Fruit fly (Drosophila melanogaster): ENCODE results near the gene Sugb.

The Sugb gene

DNA sequence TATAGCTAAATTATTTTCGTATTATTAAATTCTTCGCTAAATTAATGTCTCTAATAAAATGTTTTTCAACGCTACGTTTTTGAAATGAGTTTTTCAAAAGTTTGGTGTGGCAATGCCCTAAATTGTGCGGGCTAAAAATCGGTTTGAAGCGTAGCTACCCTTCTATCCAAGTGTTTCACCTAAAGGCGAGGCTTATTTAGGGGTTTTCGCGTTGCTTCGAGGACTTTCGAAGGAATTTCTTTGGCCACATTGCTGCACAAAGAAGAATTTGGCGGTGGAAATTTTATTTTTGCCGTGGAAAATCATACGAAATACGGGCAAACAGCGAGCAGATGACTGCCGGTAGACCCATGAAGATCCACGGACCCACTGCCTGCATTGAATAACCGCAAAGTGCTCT, 2.0 kb upstream of the Sugb start, which contains the start of gene TfIIEalpha (continued):
- TF ChIP-seq NC2α (GFP tag; optimal IDR thresholded peaks at IDR 0.05) = no peak
- TF ChIP-seq Gsc (GFP tag; IDR thresholded peaks at IDR 0.05) = no peak
- peak; percentile 58 for TF ChIP-seq CG9932 (GFP tag; IDR thresholded peaks at IDR 0.05)
- no peak for TF ChIP-seq C15 (GFP tag; IDR thresholded peaks at IDR 0.05)
- peak; percentile 84 for TF ChIP-seq Ets97D (GFP tag; optimal IDR thresholded peaks at IDR 0.05)
- TF ChIP-seq kay (GFP tag; optimal IDR thresholded peaks at IDR 0.05) = no peak
- no peak for TF ChIP-seq Dip2 (GFP tag; IDR thresholded peaks at IDR 0.05)
- TF ChIP-seq ssp (GFP tag; IDR thresholded peaks at IDR 0.05) = no peak
- no peak for TF ChIP-seq Taf1 (GFP tag; IDR thresholded peaks at IDR 0.05)
- TF ChIP-seq lmd (GFP tag; IDR thresholded peaks at IDR 0.05) = no peak
- TF ChIP-seq CG4328 (GFP tag; optimal IDR thresholded peaks at IDR 0.05) = no peak
- no peak for TF ChIP-seq CG10366 (GFP tag; IDR thresholded peaks at IDR 0.05)
- TF ChIP-seq CG30403 (GFP tag; optimal IDR thresholded peaks at IDR 0.05) = no peak
- TF ChIP-seq pb (GFP tag; optimal IDR thresholded peaks at IDR 0.05) = no peak
- TF ChIP-seq croc (GFP tag; conservative IDR thresholded peaks at IDR 0.05) = no peak
- no peak for TF ChIP-seq Hey (tag; optimal IDR thresholded peaks at IDR 0.05)
- peak; percentile 12 for TF ChIP-seq chn (GFP tag; optimal IDR thresholded peaks at IDR 0.05)
- TF ChIP-seq gem (tag; optimal IDR thresholded peaks at IDR 0.05) = peak; percentile 0
- no peak for TF ChIP-seq sisA (GFP tag; IDR thresholded peaks at IDR 0.05)
- TF ChIP-seq CG7963 (GFP tag; IDR thresholded peaks at IDR 0.05; ENCODE audit: partially characterized antibody) = no peak
- no peak for TF ChIP-seq CG14965 (GFP tag; optimal IDR thresholded peaks at IDR 0.05; ENCODE audit: borderline replicate concordance)
- no peak for TF ChIP-seq Hr78 (GFP tag; optimal IDR thresholded peaks at IDR 0.05)
- TF ChIP-seq prd (optimal IDR thresholded peaks at IDR 0.05) = no peak
- no peak for TF ChIP-seq prd (GFP tag; IDR thresholded peaks at IDR 0.05)
- peak; percentile 89 for TF ChIP-seq MBD-R2 (GFP tag; IDR thresholded peaks at IDR 0.05)
- no peak for TF ChIP-seq Deaf1 (tag; optimal IDR thresholded peaks at IDR 0.05)
- no peak for TF ChIP-seq CG11398 (GFP tag; optimal IDR thresholded peaks at IDR 0.05)
- no peak for TF ChIP-seq CG3065 (GFP tag; optimal IDR thresholded peaks at IDR 0.05)
- TF ChIP-seq Dp (GFP tag; optimal IDR thresholded peaks at IDR 0.05) = peak; percentile 83
- TF ChIP-seq mld (GFP tag; IDR thresholded peaks at IDR 0.05; ENCODE audit: partially characterized antibody) = no peak
- no peak for TF ChIP-seq CG3995 (GFP tag; optimal IDR thresholded peaks at IDR 0.05)
- no peak for TF ChIP-seq CG15696 (tag; optimal IDR thresholded peaks at IDR 0.05)
- TF ChIP-seq GATAe (GFP tag; conservative IDR thresholded peaks at IDR 0.05) = no peak
- peak; percentile 71 for TF ChIP-seq CG33213 (GFP tag; optimal IDR thresholded peaks at IDR 0.05)
- peak; percentile 11 for TF ChIP-seq Hsf (GFP tag; optimal IDR thresholded peaks at IDR 0.05)
- TF ChIP-seq NFAT (GFP tag; IDR thresholded peaks at IDR 0.05) = peak; percentile 63; the same call in 1 of the 2 replicates
- no peak for TF ChIP-seq dm (GFP tag; optimal IDR thresholded peaks at IDR 0.05)
- peak; percentile 57 for TF ChIP-seq CG18764 (GFP tag; optimal IDR thresholded peaks at IDR 0.05)
- TF ChIP-seq CG9876 (GFP tag; optimal IDR thresholded peaks at IDR 0.05) = no peak
- no peak for TF ChIP-seq dati (GFP tag; IDR thresholded peaks at IDR 0.05)
- no peak for TF ChIP-seq Drgx (GFP tag; IDR thresholded peaks at IDR 0.05)
- no peak for TF ChIP-seq aop (GFP tag; IDR thresholded peaks at IDR 0.05)
- no peak for TF ChIP-seq Fer2 (tag; optimal IDR thresholded peaks at IDR 0.05)
- no peak for TF ChIP-seq bsh (GFP tag; optimal IDR thresholded peaks at IDR 0.05)
- no peak for TF ChIP-seq CG18599 (GFP tag; optimal IDR thresholded peaks at IDR 0.05)
- TF ChIP-seq psq (GFP tag; optimal IDR thresholded peaks at IDR 0.05) = no peak
- TF ChIP-seq CG12219 (GFP tag; optimal IDR thresholded peaks at IDR 0.05) = no peak
- peak; percentile 59 for TF ChIP-seq Sry-δ (GFP tag; optimal IDR thresholded peaks at IDR 0.05)
- no peak for TF ChIP-seq zfh1 (GFP tag; IDR thresholded peaks at IDR 0.05)
- no peak for TF ChIP-seq Sox100B (GFP tag; optimal IDR thresholded peaks at IDR 0.05)
- no peak for TF ChIP-seq CG17802 (tag; optimal IDR thresholded peaks at IDR 0.05)
- no peak for TF ChIP-seq fd96Cb (tag; optimal IDR thresholded peaks at IDR 0.05)
- no peak for TF ChIP-seq D19A (tag; optimal IDR thresholded peaks at IDR 0.05)

All from whole organism, embryonic.